Fruit fly (Drosophila melanogaster) whole organism, embryonic: Measurements from ENCODE around the gene CycA.

Source experiments
- ATbp ChIP-seq: fragments of 200-800 bp; sonication (Bioruptor generic); optimal IDR thresholded peaks from 2 replicates; lab custom pipeline; 2017; ENCODE audit warnings: missing biosample characterization, mild to moderate bottlenecking, missing genetic modification characterization, missing genetic modification reagents
- Ada2b ChIP-seq: fragments of 200-800 bp; sonication (Bioruptor generic); IDR thresholded peaks from 2 replicates; pipeline ENCODE4 v1.3.6; 2022; ENCODE audit warnings: missing biosample characterization, missing genetic modification characterization
- CG10274 ChIP-seq: fragments of 200-800 bp; sonication (Bioruptor generic); optimal IDR thresholded peaks from 3 replicates; lab custom pipeline; 2017; ENCODE audit warnings: missing biosample characterization, mild to moderate bottlenecking, missing genetic modification characterization
- CG10321 ChIP-seq: fragments of 200-800 bp; sonication (Bioruptor generic); IDR thresholded peaks from 2 replicates; pipeline ENCODE4 v1.3.6; 2022; ENCODE audit warnings: missing biosample characterization, missing genetic modification characterization
- CG10959 ChIP-seq: fragments of 200-800 bp; sonication (Bioruptor generic); IDR thresholded peaks from 2 replicates; pipeline ENCODE4 v1.3.6; 2022; ENCODE audit warnings: missing biosample characterization, missing genetic modification characterization
- CG10979 ChIP-seq: fragments of 200-800 bp; sonication (Bioruptor generic); optimal IDR thresholded peaks from 2 replicates; lab custom pipeline; 2018; ENCODE audit warnings: missing biosample characterization, mild to moderate bottlenecking, missing genetic modification characterization, moderate library complexity
- CG11456 ChIP-seq: fragments of 200-800 bp; sonication (Bioruptor generic); IDR thresholded peaks from 3 replicates; pipeline ENCODE4 v1.3.6; 2022; ENCODE audit warnings: missing biosample characterization, missing genetic modification characterization
- CG13287 ChIP-seq: fragments of 200-800 bp; sonication (Bioruptor generic); IDR thresholded peaks from 2 replicates; pipeline ENCODE4 v1.3.6; 2022; ENCODE audit warnings: missing biosample characterization, missing genetic modification characterization; ENCODE audit not compliant: partially characterized antibody
- CG14014 ChIP-seq: fragments of 200-800 bp; sonication (Bioruptor generic); IDR thresholded peaks from 2 replicates; pipeline ENCODE4 v1.3.6; 2022; ENCODE audit warnings: missing biosample characterization, missing genetic modification characterization
- CG17186 ChIP-seq: fragments of 200-800 bp; sonication (Bioruptor generic); optimal IDR thresholded peaks from 3 replicates; lab custom pipeline; 2017; ENCODE audit warnings: missing biosample characterization, missing genetic modification reagents, missing genetic modification characterization
- CG17568 ChIP-seq: fragments of 200-800 bp; sonication (Bioruptor generic); optimal IDR thresholded peaks from 2 replicates; lab custom pipeline; 2018; ENCODE audit warnings: missing biosample characterization, mild to moderate bottlenecking, missing genetic modification characterization, moderate library complexity
- CG2199 ChIP-seq: fragments of 200-800 bp; sonication (Bioruptor generic); IDR thresholded peaks from 3 replicates; pipeline ENCODE4 v1.3.6; 2022; ENCODE audit warnings: missing biosample characterization, missing genetic modification characterization
- CG30431 ChIP-seq: fragments of 200-800 bp; sonication (Bioruptor generic); optimal IDR thresholded peaks from 2 replicates; lab custom pipeline; 2017; ENCODE audit warnings: missing biosample characterization, missing genetic modification characterization
- CG32772 ChIP-seq: fragments of 200-800 bp; sonication (Bioruptor generic); IDR thresholded peaks from 2 replicates; pipeline ENCODE4 v1.3.6; 2022; ENCODE audit warnings: missing biosample characterization, missing genetic modification characterization
- CG33213 ChIP-seq: fragments of 200-800 bp; sonication (Bioruptor generic); optimal IDR thresholded peaks from 3 replicates; lab custom pipeline; 2016; ENCODE audit warnings: missing biosample characterization, missing genetic modification characterization
- CG4360 ChIP-seq: fragments of 200-800 bp; sonication (Bioruptor generic); IDR thresholded peaks from 2 replicates; pipeline ENCODE4 v1.3.6; 2022; ENCODE audit warnings: missing biosample characterization, missing genetic modification characterization
- CG4730 ChIP-seq: fragments of 200-800 bp; sonication (Bioruptor generic); IDR thresholded peaks from 2 replicates; pipeline ENCODE4 v1.3.6; 2022; ENCODE audit warnings: missing biosample characterization, missing genetic modification characterization
- CG8765 ChIP-seq: fragments of 200-800 bp; sonication (Bioruptor generic); IDR thresholded peaks from 2 replicates; pipeline ENCODE4 v1.3.6; 2022; ENCODE audit warnings: missing biosample characterization, missing genetic modification characterization
- CG8924 ChIP-seq: fragments of 200-800 bp; optimal IDR thresholded peaks from 3 replicates; lab custom pipeline; 2019; ENCODE audit warnings: missing biosample characterization, mild to moderate bottlenecking, missing genetic modification characterization, moderate library complexity
- CoRest ChIP-seq: fragments of 200-800 bp; sonication (Bioruptor generic); optimal IDR thresholded peaks from 3 replicates; lab custom pipeline; 2018; ENCODE audit warnings: missing biosample characterization, mild to moderate bottlenecking, missing genetic modification characterization, moderate library complexity
- Dbx ChIP-seq: fragments of 200-800 bp; sonication (Bioruptor generic); IDR thresholded peaks from 3 replicates; pipeline ENCODE4 v1.3.6; 2022; ENCODE audit warnings: missing biosample characterization, missing genetic modification characterization
- Dip3 ChIP-seq: fragments of 200-800 bp; sonication (Bioruptor generic); optimal IDR thresholded peaks from 3 replicates; lab custom pipeline; 2016; ENCODE audit warnings: missing biosample characterization, missing genetic modification characterization
- Doc3 ChIP-seq: fragments of 200-800 bp; sonication (Bioruptor generic); IDR thresholded peaks from 3 replicates; pipeline ENCODE4 v1.3.6; 2022; ENCODE audit warnings: missing biosample characterization, missing genetic modification characterization; ENCODE audit not compliant: partially characterized antibody
- Drgx ChIP-seq: fragments of 200-800 bp; sonication (Bioruptor generic); IDR thresholded peaks from 2 replicates; pipeline ENCODE4 v1.3.6; 2022; ENCODE audit warnings: missing biosample characterization, missing genetic modification characterization
- HLH4C ChIP-seq: fragments of 200-800 bp; sonication (Bioruptor generic); IDR thresholded peaks from 3 replicates; pipeline ENCODE4 v1.3.6; 2022; ENCODE audit warnings: missing biosample characterization, missing genetic modification characterization; ENCODE audit not compliant: partially characterized antibody
- HLH54F ChIP-seq: fragments of 200-800 bp; sonication (Bioruptor generic); optimal IDR thresholded peaks from 3 replicates; lab custom pipeline; 2016; ENCODE audit warnings: missing biosample characterization, missing genetic modification characterization
- Hr78 ChIP-seq, 2 experiments: fragments of 200-800 bp in 1 of 2; fragments of >200 bp in 1 of 2; sonication (Bioruptor generic) in 1 of 2; optimal IDR thresholded peaks; 2 replicates each; lab custom pipeline; 2017 to 2019; ENCODE audit warnings: missing biosample characterization in 2 of 2, missing genetic modification characterization in 2 of 2, mild to moderate bottlenecking in 1 of 2, moderate library complexity in 1 of 2
- Myb ChIP-seq: fragments of 200-800 bp; sonication (Bioruptor generic); optimal IDR thresholded peaks from 2 replicates; lab custom pipeline; 2016; ENCODE audit warnings: missing biosample characterization, missing genetic modification characterization
- Poxn ChIP-seq: fragments of 200-800 bp; sonication (Bioruptor generic); IDR thresholded peaks from 2 replicates; pipeline ENCODE4 v1.3.6; 2022; ENCODE audit warnings: missing biosample characterization, missing genetic modification characterization
- Scr ChIP-seq: fragments of 200-800 bp; sonication (Bioruptor generic); IDR thresholded peaks from 2 replicates; pipeline ENCODE4 v1.3.6; 2022; ENCODE audit warnings: missing biosample characterization, missing genetic modification characterization; ENCODE audit not compliant: partially characterized antibody
- Xrp1 ChIP-seq: fragments of 200-800 bp; sonication (Bioruptor generic); IDR thresholded peaks from 2 replicates; pipeline ENCODE4 v1.3.6; 2022; ENCODE audit warnings: missing biosample characterization, missing genetic modification characterization
- aop ChIP-seq: fragments of 200-800 bp; sonication (Bioruptor generic); IDR thresholded peaks from 2 replicates; pipeline ENCODE4 v1.3.6; 2022; ENCODE audit warnings: missing biosample characterization, missing genetic modification characterization
- br ChIP-seq: fragments of >200 bp; optimal IDR thresholded peaks from 2 replicates; lab custom pipeline; 2017
- cg ChIP-seq: fragments of 200-800 bp; sonication (Bioruptor generic); optimal IDR thresholded peaks from 3 replicates; lab custom pipeline; 2019; ENCODE audit warnings: missing biosample characterization, mild to moderate bottlenecking, missing genetic modification characterization, moderate library complexity
- disco-r ChIP-seq: fragments of 200-800 bp; sonication (Bioruptor generic); optimal IDR thresholded peaks from 2 replicates; lab custom pipeline; 2016; ENCODE audit warnings: missing biosample characterization, missing genetic modification characterization
- dm ChIP-seq: fragments of 200-800 bp; sonication (Bioruptor generic); optimal IDR thresholded peaks from 3 replicates; lab custom pipeline; 2016; ENCODE audit warnings: missing biosample characterization, missing genetic modification characterization
- dpn ChIP-seq, 2 experiments: fragments of 200-800 bp; sonication (Bioruptor generic); optimal IDR thresholded peaks; 3 replicates each; lab custom pipeline; 2016; ENCODE audit warnings: missing biosample characterization in 2 of 2, missing genetic modification characterization in 2 of 2
- mirr ChIP-seq: fragments of 200-800 bp; sonication (Bioruptor generic); optimal IDR thresholded peaks from 3 replicates; lab custom pipeline; 2018; ENCODE audit warnings: missing biosample characterization, mild to moderate bottlenecking, missing genetic modification characterization
- onecut ChIP-seq: fragments of 200-800 bp; sonication (Bioruptor generic); IDR thresholded peaks from 2 replicates; pipeline ENCODE4 v1.3.6; 2022; ENCODE audit warnings: missing biosample characterization, missing genetic modification characterization
- p53 ChIP-seq: fragments of 200-800 bp; sonication (Bioruptor generic); optimal IDR thresholded peaks from 2 replicates; lab custom pipeline; 2016; ENCODE audit warnings: missing biosample characterization, missing genetic modification characterization
- pita ChIP-seq: fragments of 200-800 bp; sonication (Bioruptor generic); optimal IDR thresholded peaks from 2 replicates; lab custom pipeline; 2017; ENCODE audit warnings: missing biosample characterization, mild to moderate bottlenecking, missing genetic modification characterization
- rib ChIP-seq: fragments of 200-800 bp; sonication (Bioruptor generic); IDR thresholded peaks from 2 replicates; pipeline ENCODE4 v1.3.6; 2022; ENCODE audit warnings: missing biosample characterization, missing genetic modification characterization
- sd ChIP-seq: fragments of 200-800 bp; sonication (Bioruptor generic); optimal IDR thresholded peaks from 3 replicates; lab custom pipeline; 2018; ENCODE audit warnings: missing biosample characterization, mild to moderate bottlenecking, missing genetic modification characterization, moderate library complexity
- sisA ChIP-seq: fragments of 200-800 bp; sonication (Bioruptor generic); IDR thresholded peaks from 2 replicates; pipeline ENCODE4 v1.3.6; 2022; ENCODE audit warnings: missing biosample characterization, missing genetic modification characterization
- sug ChIP-seq: fragments of 200-800 bp; optimal IDR thresholded peaks from 2 replicates; lab custom pipeline; 2019; ENCODE audit warnings: missing biosample characterization, mild to moderate bottlenecking, missing genetic modification characterization, moderate library complexity
- tna ChIP-seq: fragments of 200-800 bp; sonication (Bioruptor generic); IDR thresholded peaks from 2 replicates; pipeline ENCODE4 v1.3.6; 2022; ENCODE audit warnings: missing biosample characterization, missing genetic modification characterization; ENCODE audit not compliant: partially characterized antibody
- tup ChIP-seq: fragments of 200-800 bp; sonication (Bioruptor generic); optimal IDR thresholded peaks from 2 replicates; lab custom pipeline; 2016; ENCODE audit warnings: missing biosample characterization, mild to moderate bottlenecking, missing genetic modification characterization, moderate library complexity
- vvl ChIP-seq: fragments of 200-800 bp; sonication (Bioruptor generic); IDR thresholded peaks from 2 replicates; pipeline ENCODE4 v1.3.6; 2022; ENCODE audit warnings: missing biosample characterization, missing genetic modification characterization
- wor ChIP-seq: fragments of 200-800 bp; sonication (Bioruptor generic); IDR thresholded peaks from 2 replicates; pipeline ENCODE4 v1.3.6; 2022; ENCODE audit warnings: missing biosample characterization, missing genetic modification characterization
- yki ChIP-seq: fragments of >200 bp; optimal IDR thresholded peaks from 3 replicates; lab custom pipeline; 2018

The CycA gene

DNA sequence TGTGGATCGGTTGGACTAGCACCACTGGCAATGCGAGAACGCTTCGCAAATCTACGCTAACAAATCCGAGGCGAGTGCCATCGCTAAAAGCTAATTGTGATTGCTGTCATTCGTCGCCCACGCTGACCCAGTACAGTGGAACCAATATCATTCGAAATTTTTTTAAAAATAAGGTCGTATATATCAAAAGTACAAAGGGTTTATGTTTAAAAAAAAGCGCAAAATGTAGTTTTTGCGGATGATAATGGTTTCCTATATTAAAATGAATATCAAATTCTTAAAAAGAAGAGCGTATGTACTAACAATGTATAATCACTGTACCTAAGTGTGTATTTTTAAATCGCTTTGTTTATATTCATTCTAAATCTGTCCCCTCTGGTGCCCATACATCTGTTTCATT is 48.1 kb downstream of the CycA start (continued):
- no peak for TF ChIP-seq tup (GFP tag; lab: Kevin White, UChicago)
- peak; percentile 18 for TF ChIP-seq Dip3
- 0 out of 2 replicates have a peak, but pooled peaks have one; percentile 21 for TF ChIP-seq CG10321 (GFP tag; lab: Robert Waterston, UW)
- 0 out of 2 replicates have a peak, but pooled peaks have one; percentile 28 for TF ChIP-seq wor (GFP tag; lab: Robert Waterston, UW)
- TF ChIP-seq Poxn (GFP tag; lab: Robert Waterston, UW): no peak
- TF ChIP-seq Drgx (GFP tag; lab: Robert Waterston, UW): peak; percentile 82
- 0 out of 2 replicates have a peak, but pooled peaks have one; percentile 28 for TF ChIP-seq CG14014 (GFP tag; lab: Robert Waterston, UW)
- peak; percentile 49; the same call in 2 of the 3 replicates for TF ChIP-seq CG11456 (GFP tag; lab: Robert Waterston, UW)

DNA sequence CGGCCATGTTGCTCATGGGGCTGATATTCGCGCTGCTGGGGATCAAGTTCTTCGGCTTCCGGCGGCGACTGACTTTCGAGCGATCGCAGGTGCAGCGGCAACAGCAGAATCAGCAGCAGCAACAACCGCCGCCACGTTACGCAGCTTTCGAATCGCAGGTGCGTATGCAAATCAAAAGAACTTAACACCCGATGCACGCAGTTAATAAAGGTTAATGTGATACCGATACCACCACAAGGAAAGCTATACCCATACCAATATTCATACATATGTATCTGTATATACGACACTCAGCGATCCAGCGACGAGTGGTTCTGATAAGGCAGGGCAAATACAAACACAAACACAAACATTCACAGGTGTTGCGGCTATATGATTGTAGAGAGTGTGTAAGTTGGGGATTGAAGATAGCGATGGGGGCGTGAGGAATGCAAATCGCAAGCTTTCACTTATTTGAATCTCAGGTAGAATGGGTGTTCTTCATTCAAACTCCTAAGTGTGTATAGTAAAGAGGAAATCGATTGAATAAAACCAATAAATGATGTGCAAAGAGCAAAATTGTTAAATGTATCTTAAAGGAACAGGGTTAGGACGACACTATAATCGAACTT is 55.9 kb downstream of the CycA start:
- TF ChIP-seq CG10274: no peak
- no peak for TF ChIP-seq HLH54F
- no peak for TF ChIP-seq sisA (GFP tag; lab: Robert Waterston, UW)
- peak in 1 of 2 experiments; percentile 77 for TF ChIP-seq Hr78 (GFP tag; optimal IDR thresholded peaks at IDR 0.05; lab: Kevin White, UChicago)
- TF ChIP-seq dm (GFP tag; lab: Kevin White, UChicago): no peak
- TF ChIP-seq Myb (GFP tag; lab: Kevin White, UChicago): no peak
- TF ChIP-seq pita (GFP tag; lab: Kevin White, UChicago): no peak
- no peak for TF ChIP-seq Ada2b (GFP tag; lab: Robert Waterston, UW)
- no peak for TF ChIP-seq Xrp1 (GFP tag; lab: Robert Waterston, UW)
- TF ChIP-seq CG17568 (GFP tag; lab: Kevin White, UChicago): no peak
- peak; percentile 72 for TF ChIP-seq cg (GFP tag; lab: Kevin White, UChicago)
- TF ChIP-seq dpn (GFP tag; optimal IDR thresholded peaks at IDR 0.05; lab: Kevin White, UChicago): no peak
- no peak for TF ChIP-seq CG33213 (GFP tag; lab: Kevin White, UChicago)
- TF ChIP-seq CG17186 (GFP tag; lab: Kevin White, UChicago): no peak
- TF ChIP-seq onecut: no peak
- no peak for TF ChIP-seq CG32772
- TF ChIP-seq HLH4C (GFP tag; lab: Robert Waterston, UW): 0 out of 3 replicates have a peak, but pooled peaks have one; percentile 9
- no peak for TF ChIP-seq Dbx
- no peak for TF ChIP-seq rib (GFP tag; lab: Robert Waterston, UW)
- TF ChIP-seq aop (GFP tag; lab: Robert Waterston, UW): no peak
- no peak for TF ChIP-seq CoRest (tag; lab: Kevin White, UChicago)
- no peak for TF ChIP-seq CG8924
- peak; percentile 78 for TF ChIP-seq mirr (GFP tag; lab: Kevin White, UChicago)
- TF ChIP-seq sd (tag; lab: Kevin White, UChicago): no peak
- no peak for TF ChIP-seq br (lab: Kevin White, UChicago)
- TF ChIP-seq CG13287 (GFP tag; lab: Robert Waterston, UW): no peak
- TF ChIP-seq tna (GFP tag; lab: Robert Waterston, UW): no peak
- TF ChIP-seq CG30431 (GFP tag; lab: Kevin White, UChicago): no peak
- no peak for TF ChIP-seq CG2199 (GFP tag; lab: Robert Waterston, UW)
- no peak for TF ChIP-seq CG10979 (tag; lab: Kevin White, UChicago)
- TF ChIP-seq ATbp (GFP tag; lab: Kevin White, UChicago): no peak
- no peak for TF ChIP-seq CG8765 (GFP tag; lab: Robert Waterston, UW)
- no peak for TF ChIP-seq Doc3 (GFP tag; lab: Robert Waterston, UW)
- no peak for TF ChIP-seq yki (lab: Kevin White, UChicago)
- no peak for TF ChIP-seq CG4730 (GFP tag; lab: Robert Waterston, UW)
- TF ChIP-seq disco-r (GFP tag; lab: Kevin White, UChicago): no peak
- TF ChIP-seq p53: no peak
- TF ChIP-seq CG4360: no peak
- TF ChIP-seq vvl (GFP tag; lab: Robert Waterston, UW): peak; percentile 24; the same call in 1 of the 2 replicates
- no peak for TF ChIP-seq CG10959 (GFP tag; lab: Robert Waterston, UW)
- TF ChIP-seq sug (tag; lab: Kevin White, UChicago): peak; percentile 82
- TF ChIP-seq Scr (GFP tag; lab: Robert Waterston, UW): no peak
